Fruit fly (Drosophila melanogaster) whole organism, prepupa: ENCODE results near the gene CG14434.

Experiments
- Blimp-1 ChIP-seq: fragments of 200-800 bp; sonication (Bioruptor generic); optimal IDR thresholded peaks from 3 replicates; lab custom pipeline; 2017; ENCODE audit warnings: missing biosample characterization, missing genetic modification characterization, mild to moderate bottlenecking, moderate library complexity, missing genetic modification reagents
- CG10631 ChIP-seq: fragments of 200-800 bp; sonication (Bioruptor generic); optimal IDR thresholded peaks from 2 replicates; lab custom pipeline; 2016; ENCODE audit warnings: missing biosample characterization, missing genetic modification characterization
- CG10669 ChIP-seq: fragments of 200-800 bp; sonication (Bioruptor generic); optimal IDR thresholded peaks from 3 replicates; lab custom pipeline; 2018; ENCODE audit warnings: missing biosample characterization, mild to moderate bottlenecking, missing genetic modification characterization, moderate library complexity
- CG11294 ChIP-seq: fragments of 200-800 bp; sonication (Bioruptor generic); IDR thresholded peaks from 2 replicates; pipeline ENCODE4 v1.3.6; 2022; ENCODE audit warnings: missing biosample characterization, missing genetic modification characterization
- CG11762 ChIP-seq: fragments of 200-800 bp; sonication (Bioruptor generic); optimal IDR thresholded peaks from 3 replicates; lab custom pipeline; 2016; ENCODE audit warnings: missing biosample characterization, missing genetic modification characterization; ENCODE audit not compliant: insufficient read depth
- CG11902 ChIP-seq: fragments of 200-800 bp; sonication (Bioruptor generic); optimal IDR thresholded peaks from 3 replicates; lab custom pipeline; 2016; ENCODE audit warnings: missing biosample characterization, missing genetic modification characterization
- CG15336 ChIP-seq: fragments of 200-800 bp; sonication (Bioruptor generic); IDR thresholded peaks from 2 replicates; pipeline ENCODE4 v1.3.6; 2022; ENCODE audit warnings: missing biosample characterization, missing genetic modification characterization
- CG1621 ChIP-seq: fragments of 200-800 bp; sonication (Bioruptor generic); optimal IDR thresholded peaks from 3 replicates; lab custom pipeline; 2018; ENCODE audit warnings: missing biosample characterization, mild to moderate bottlenecking, missing genetic modification characterization
- CG16779 ChIP-seq: fragments of 200-800 bp; sonication (Bioruptor generic); optimal IDR thresholded peaks from 3 replicates; lab custom pipeline; 2017; ENCODE audit warnings: missing biosample characterization, mild to moderate bottlenecking, missing genetic modification characterization
- CG3032 ChIP-seq: fragments of 200-800 bp; optimal IDR thresholded peaks from 2 replicates; lab custom pipeline; 2019; ENCODE audit warnings: missing biosample characterization, mild to moderate bottlenecking, missing genetic modification characterization, moderate library complexity
- CG31627 ChIP-seq: fragments of 200-800 bp; sonication (Bioruptor generic); optimal IDR thresholded peaks from 3 replicates; lab custom pipeline; 2016; ENCODE audit warnings: missing biosample characterization, missing genetic modification characterization
- CG32006 ChIP-seq: fragments of 200-800 bp; sonication (Bioruptor generic); optimal IDR thresholded peaks from 3 replicates; lab custom pipeline; 2017; ENCODE audit warnings: missing biosample characterization, mild to moderate bottlenecking, missing genetic modification characterization
- CG34406 ChIP-seq: fragments of 200-800 bp; sonication (Bioruptor generic); optimal IDR thresholded peaks from 3 replicates; lab custom pipeline; 2016; ENCODE audit warnings: missing biosample characterization, missing genetic modification characterization
- CG3919 ChIP-seq: fragments of 200-800 bp; sonication (Bioruptor generic); optimal IDR thresholded peaks from 3 replicates; lab custom pipeline; 2016; ENCODE audit warnings: missing biosample characterization, missing genetic modification characterization
- CG4318 ChIP-seq: fragments of 200-800 bp; sonication (Bioruptor generic); optimal IDR thresholded peaks from 3 replicates; lab custom pipeline; 2017; ENCODE audit warnings: missing biosample characterization, mild to moderate bottlenecking, missing genetic modification characterization
- CG6163 ChIP-seq: fragments of 200-800 bp; sonication (Bioruptor generic); IDR thresholded peaks from 3 replicates; pipeline ENCODE4 v1.3.6; 2022; ENCODE audit warnings: missing biosample characterization, missing genetic modification characterization
- CG6276 ChIP-seq: fragments of 200-800 bp; sonication (Bioruptor generic); optimal IDR thresholded peaks from 2 replicates; lab custom pipeline; 2017; ENCODE audit warnings: missing biosample characterization, mild to moderate bottlenecking, missing genetic modification characterization
- CG6792 ChIP-seq: fragments of 200-800 bp; sonication (Bioruptor generic); optimal IDR thresholded peaks from 3 replicates; lab custom pipeline; 2016; ENCODE audit warnings: missing biosample characterization, missing genetic modification characterization
- CG6808 ChIP-seq: fragments of 200-800 bp; sonication (Bioruptor generic); optimal IDR thresholded peaks from 3 replicates; lab custom pipeline; 2017; ENCODE audit warnings: missing biosample characterization, missing genetic modification characterization, mild to moderate bottlenecking, moderate library complexity, missing genetic modification reagents
- CG6854 ChIP-seq: fragments of 200-800 bp; sonication (Bioruptor generic); optimal IDR thresholded peaks from 2 replicates; lab custom pipeline; 2017; ENCODE audit warnings: missing biosample characterization, mild to moderate bottlenecking, missing genetic modification characterization
- CG7368 ChIP-seq: fragments of 200-800 bp; sonication (Bioruptor generic); optimal IDR thresholded peaks from 3 replicates; lab custom pipeline; 2016; ENCODE audit warnings: missing biosample characterization, missing genetic modification characterization
- CG8632 ChIP-seq: fragments of 200-800 bp; sonication (Bioruptor generic); optimal IDR thresholded peaks from 3 replicates; lab custom pipeline; 2016; ENCODE audit warnings: missing biosample characterization, missing genetic modification characterization
- CG9139 ChIP-seq: fragments of 200-800 bp; sonication (Bioruptor generic); optimal IDR thresholded peaks from 3 replicates; lab custom pipeline; 2017; ENCODE audit warnings: missing biosample characterization, mild to moderate bottlenecking, missing genetic modification characterization
- Eip75B ChIP-seq: fragments of 200-800 bp; sonication (Bioruptor generic); optimal IDR thresholded peaks from 3 replicates; lab custom pipeline; 2016; ENCODE audit warnings: missing biosample characterization, missing genetic modification characterization
- Eip78C ChIP-seq: fragments of 200-800 bp; sonication (Bioruptor generic); peaks from one replicate; lab custom pipeline; 2016; ENCODE audit warnings: missing biosample characterization, missing genetic modification characterization
- Eip93F ChIP-seq: fragments of 200-800 bp; sonication (Bioruptor generic); optimal IDR thresholded peaks from 2 replicates; lab custom pipeline; 2016; ENCODE audit warnings: missing biosample characterization, mild to moderate bottlenecking, missing genetic modification characterization
- Ets96B ChIP-seq: fragments of 200-800 bp; optimal IDR thresholded peaks from 2 replicates; lab custom pipeline; 2019; ENCODE audit warnings: missing biosample characterization, mild to moderate bottlenecking, missing genetic modification characterization, moderate library complexity
- Gug ChIP-seq: fragments of 200-800 bp; sonication (Bioruptor generic); IDR thresholded peaks from 2 replicates; pipeline ENCODE4 v1.3.6; 2022; ENCODE audit warnings: missing biosample characterization, missing genetic modification characterization
- Hr38 ChIP-seq: sonication (Bioruptor generic); optimal IDR thresholded peaks from 2 replicates; lab custom pipeline; 2016; ENCODE audit warnings: missing biosample characterization, missing genetic modification characterization
- Hr39 ChIP-seq: fragments of 200-800 bp; sonication (Bioruptor generic); optimal IDR thresholded peaks from 2 replicates; lab custom pipeline; 2016; ENCODE audit warnings: missing biosample characterization, missing genetic modification characterization
- Hr4 ChIP-seq: fragments of 200-800 bp; sonication (Bioruptor generic); optimal IDR thresholded peaks from 3 replicates; lab custom pipeline; 2016; ENCODE audit warnings: missing biosample characterization, missing genetic modification characterization
- Lpt ChIP-seq: fragments of 200-800 bp; sonication (Bioruptor generic); optimal IDR thresholded peaks from 3 replicates; lab custom pipeline; 2016; ENCODE audit warnings: missing biosample characterization, missing genetic modification characterization
- Met ChIP-seq: fragments of 200-800 bp; sonication (Bioruptor generic); optimal IDR thresholded peaks from 3 replicates; lab custom pipeline; 2016; ENCODE audit warnings: missing biosample characterization, missing genetic modification characterization
- OdsH ChIP-seq: fragments of 200-800 bp; sonication (Bioruptor generic); optimal IDR thresholded peaks from 3 replicates; lab custom pipeline; 2016; ENCODE audit warnings: missing biosample characterization, missing genetic modification characterization
- Smox ChIP-seq: fragments of 200-800 bp; sonication (Bioruptor generic); optimal IDR thresholded peaks from 3 replicates; lab custom pipeline; 2016; ENCODE audit warnings: missing biosample characterization, missing genetic modification characterization
- Sox102F ChIP-seq: fragments of 200-800 bp; sonication (Bioruptor generic); optimal IDR thresholded peaks from 2 replicates; lab custom pipeline; 2016; ENCODE audit warnings: missing biosample characterization, mild to moderate bottlenecking, missing genetic modification characterization
- Sox14 ChIP-seq: fragments of 200-800 bp; sonication (Bioruptor generic); optimal IDR thresholded peaks from 3 replicates; lab custom pipeline; 2016; ENCODE audit warnings: missing biosample characterization, missing genetic modification characterization
- Sox15 ChIP-seq: fragments of 200-800 bp; sonication (Bioruptor generic); optimal IDR thresholded peaks from 3 replicates; lab custom pipeline; 2016; ENCODE audit warnings: missing biosample characterization, missing genetic modification characterization
- achi ChIP-seq: fragments of 200-800 bp; sonication (Bioruptor generic); optimal IDR thresholded peaks from 3 replicates; lab custom pipeline; 2016; ENCODE audit warnings: missing biosample characterization, missing genetic modification characterization
- acj6 ChIP-seq: fragments of 200-800 bp; sonication (Bioruptor generic); optimal IDR thresholded peaks from 3 replicates; lab custom pipeline; 2016; ENCODE audit warnings: missing biosample characterization, missing genetic modification characterization
- dac ChIP-seq: fragments of 200-800 bp; sonication (Bioruptor generic); optimal IDR thresholded peaks from 2 replicates; lab custom pipeline; 2017; ENCODE audit warnings: missing biosample characterization, mild to moderate bottlenecking, missing genetic modification characterization
- dsx ChIP-seq: fragments of 200-800 bp; optimal IDR thresholded peaks from 3 replicates; lab custom pipeline; 2019; ENCODE audit warnings: missing biosample characterization, mild to moderate bottlenecking, missing genetic modification characterization, moderate library complexity; ENCODE audit not compliant: poor library complexity, severe bottlenecking
- esn ChIP-seq: fragments of 200-800 bp; sonication (Bioruptor generic); optimal IDR thresholded peaks from 2 replicates; lab custom pipeline; 2016; ENCODE audit warnings: missing biosample characterization, mild to moderate bottlenecking, missing genetic modification characterization, moderate library complexity
- fd59A ChIP-seq: fragments of 200-800 bp; sonication (Bioruptor generic); optimal IDR thresholded peaks from 2 replicates; lab custom pipeline; 2017; ENCODE audit warnings: missing biosample characterization, mild to moderate bottlenecking, missing genetic modification characterization, missing genetic modification reagents
- fd85E ChIP-seq: fragments of 200-800 bp; sonication (Bioruptor generic); optimal IDR thresholded peaks from 3 replicates; lab custom pipeline; 2016; ENCODE audit warnings: missing biosample characterization, missing genetic modification characterization
- pdm3 ChIP-seq: fragments of 200-800 bp; sonication (Bioruptor generic); optimal IDR thresholded peaks from 3 replicates; lab custom pipeline; 2016; ENCODE audit warnings: missing biosample characterization, missing genetic modification characterization
- salr ChIP-seq, 2 experiments: fragments of 200-800 bp; sonication (Bioruptor generic); optimal IDR thresholded peaks; 3 replicates each; lab custom pipeline; 2016 to 2018; ENCODE audit warnings: missing biosample characterization in 2 of 2, missing genetic modification characterization in 2 of 2, mild to moderate bottlenecking in 1 of 2
- spab ChIP-seq: fragments of 200-800 bp; sonication (Bioruptor generic); optimal IDR thresholded peaks from 2 replicates; lab custom pipeline; 2017; ENCODE audit warnings: missing biosample characterization, mild to moderate bottlenecking, missing genetic modification characterization, missing genetic modification reagents
- ss ChIP-seq, 2 experiments: fragments of 200-800 bp; sonication (Bioruptor generic); optimal IDR thresholded peaks; 2 replicates in 1 of 2; 3 replicates in 1 of 2; lab custom pipeline; 2017 to 2018; ENCODE audit warnings: mild to moderate bottlenecking in 2 of 2, missing biosample characterization in 2 of 2, missing genetic modification characterization in 2 of 2, moderate library complexity in 1 of 2
- svp ChIP-seq: fragments of 200-800 bp; sonication (Bioruptor generic); peaks from one replicate; lab custom pipeline; 2016; ENCODE audit warnings: missing biosample characterization, missing genetic modification characterization
- vri ChIP-seq: fragments of 200-800 bp; sonication (Bioruptor generic); optimal IDR thresholded peaks from 3 replicates; lab custom pipeline; 2016; ENCODE audit warnings: missing biosample characterization, mild to moderate bottlenecking, missing genetic modification characterization

Gene CG14434

DNA sequence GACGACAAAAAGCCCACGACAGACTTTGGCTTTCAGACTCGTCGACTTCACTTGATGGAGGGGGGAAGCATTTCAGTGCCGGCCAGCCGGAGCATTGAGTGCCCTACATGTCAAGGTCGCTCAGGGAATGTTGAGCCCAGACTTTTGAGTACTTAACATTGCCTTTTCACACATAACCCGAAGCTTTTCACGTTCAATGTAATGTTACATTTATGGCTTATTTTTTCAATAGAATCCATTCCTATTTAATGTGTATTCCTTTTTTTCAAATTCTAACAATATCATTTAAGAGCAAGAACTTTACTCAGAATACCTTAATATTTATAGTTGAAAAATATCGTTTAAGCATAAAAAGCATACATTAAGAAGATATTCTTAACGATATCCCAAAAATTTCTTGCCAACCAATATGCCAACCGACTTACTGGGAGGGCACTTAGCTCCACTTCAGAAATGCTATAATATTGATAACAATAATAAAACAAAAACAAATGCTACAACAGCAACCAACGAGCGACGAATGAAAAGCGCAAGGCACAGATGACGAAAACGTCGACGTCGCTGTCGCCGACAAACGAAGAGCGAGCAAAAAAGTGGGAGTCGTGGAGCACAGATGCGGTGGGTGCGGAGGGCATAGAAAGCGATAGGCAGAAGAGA lies 7.1 kb downstream of the CG14434 start:
- TF ChIP-seq pdm3 (GFP tag; lab: Kevin White, UChicago) = peak; percentile 41
- TF ChIP-seq CG6792 = peak; percentile 13
- TF ChIP-seq CG6276 (GFP tag; lab: Kevin White, UChicago) = peak; percentile 80
- peak; percentile 88 for TF ChIP-seq CG6808 (GFP tag; lab: Kevin White, UChicago)
- TF ChIP-seq CG6163 (GFP tag; lab: Robert Waterston, UW) = peak; percentile 74
- TF ChIP-seq svp = peak; percentile 82
- TF ChIP-seq CG8632 = peak; percentile 24
- peak; percentile 64 for TF ChIP-seq CG6854 (GFP tag; lab: Kevin White, UChicago)
- no peak for TF ChIP-seq CG15336 (GFP tag; lab: Robert Waterston, UW)
- peak; percentile 89 for TF ChIP-seq Eip75B (GFP tag; lab: Kevin White, UChicago)
- TF ChIP-seq achi (GFP tag; lab: Kevin White, UChicago) = peak; percentile 28
- TF ChIP-seq CG10669 (GFP tag; lab: Kevin White, UChicago) = peak; percentile 78
- TF ChIP-seq Lpt (GFP tag; lab: Kevin White, UChicago) = no peak
- peak; percentile 9 for TF ChIP-seq CG4318
- peak; percentile 32 for TF ChIP-seq CG34406 (GFP tag; lab: Kevin White, UChicago)
- no peak for TF ChIP-seq ss (GFP tag; optimal IDR thresholded peaks at IDR 0.05; lab: Kevin White, UChicago)
- no peak for TF ChIP-seq Sox14 (GFP tag; lab: Kevin White, UChicago)
- peak; percentile 82 for TF ChIP-seq Eip78C (GFP tag; lab: Kevin White, UChicago)
- peak; percentile 72 for TF ChIP-seq Ets96B (tag; lab: Kevin White, UChicago)
- TF ChIP-seq CG16779 (tag; lab: Kevin White, UChicago) = peak; percentile 71
- TF ChIP-seq Hr39 (GFP tag; lab: Kevin White, UChicago) = peak; percentile 31
- peak; percentile 31 for TF ChIP-seq Sox102F (GFP tag; lab: Kevin White, UChicago)
- peak; percentile 67 for TF ChIP-seq CG11762 (GFP tag; lab: Kevin White, UChicago)
- TF ChIP-seq CG3032 (tag; lab: Kevin White, UChicago) = peak; percentile 82
- TF ChIP-seq fd59A (GFP tag; lab: Kevin White, UChicago) = peak; percentile 9
- peak; percentile 23 for TF ChIP-seq CG31627 (GFP tag; lab: Kevin White, UChicago)
- peak; percentile 12 for TF ChIP-seq acj6 (GFP tag; lab: Kevin White, UChicago)
- peak; percentile 68 for TF ChIP-seq CG7368 (GFP tag; lab: Kevin White, UChicago)
- TF ChIP-seq dac (GFP tag; lab: Kevin White, UChicago) = no peak
- TF ChIP-seq CG9139 (GFP tag; lab: Kevin White, UChicago) = peak; percentile 31
- TF ChIP-seq Met (GFP tag; lab: Kevin White, UChicago) = peak; percentile 82
- no peak for TF ChIP-seq Hr38 (GFP tag; lab: Kevin White, UChicago)
- peak; percentile 82 for TF ChIP-seq CG11902 (GFP tag; lab: Kevin White, UChicago)
- TF ChIP-seq CG11294 (GFP tag; lab: Robert Waterston, UW) = peak; percentile 63
- peak; percentile 45 for TF ChIP-seq CG10631 (GFP tag; lab: Kevin White, UChicago)
- TF ChIP-seq spab (GFP tag; lab: Kevin White, UChicago) = peak; percentile 74
- peak; percentile 63 for TF ChIP-seq esn (GFP tag; lab: Kevin White, UChicago)
- TF ChIP-seq vri (GFP tag; lab: Kevin White, UChicago) = peak; percentile 77
- no peak for TF ChIP-seq fd85E (GFP tag; lab: Kevin White, UChicago)
- no peak for TF ChIP-seq dsx (GFP tag; lab: Kevin White, UChicago)
- no peak for TF ChIP-seq CG1621 (tag; lab: Kevin White, UChicago)
- peak; percentile 78 for TF ChIP-seq Blimp-1 (GFP tag; lab: Kevin White, UChicago)
- peak; percentile 41 for TF ChIP-seq CG32006 (GFP tag; lab: Kevin White, UChicago)
- peak in 1 of 2 experiments; percentile 81 for TF ChIP-seq salr (GFP tag; optimal IDR thresholded peaks at IDR 0.05; lab: Kevin White, UChicago)
- peak; percentile 13 for TF ChIP-seq OdsH
- peak; percentile 84 for TF ChIP-seq CG3919 (GFP tag; lab: Kevin White, UChicago)
- no peak for TF ChIP-seq Eip93F (GFP tag; lab: Kevin White, UChicago)
- TF ChIP-seq Sox15 (GFP tag; lab: Kevin White, UChicago) = no peak
- peak; percentile 62; the same call in 1 of the 2 replicates for TF ChIP-seq Gug (GFP tag; lab: Robert Waterston, UW)
- TF ChIP-seq Hr4 = peak; percentile 87
- peak; percentile 59 for TF ChIP-seq Smox (GFP tag; lab: Kevin White, UChicago)
